Fruit fly (Drosophila melanogaster) whole organism, embryonic: ENCODE data around the gene gpp.
A peak's percentile ranks its signal among the peaks of the same experiment; 100 is the strongest.

Experiments used
- Asciz ChIP-seq: fragments of 200-800 bp; sonication (Bioruptor generic); optimal IDR thresholded peaks from 2 replicates; lab custom pipeline; 2017; ENCODE audit warnings: missing biosample characterization, mild to moderate bottlenecking, missing genetic modification characterization, missing genetic modification reagents
- Bdp1 ChIP-seq: fragments of 200-800 bp; sonication (Bioruptor generic); optimal IDR thresholded peaks from 3 replicates; lab custom pipeline; 2016; ENCODE audit warnings: missing biosample characterization, missing genetic modification characterization
- CG10543 ChIP-seq: fragments of 200-800 bp; sonication (Bioruptor generic); optimal IDR thresholded peaks from 3 replicates; lab custom pipeline; 2017; ENCODE audit warnings: missing biosample characterization, mild to moderate bottlenecking, missing genetic modification characterization, moderate library complexity
- CG10979 ChIP-seq: fragments of 200-800 bp; sonication (Bioruptor generic); optimal IDR thresholded peaks from 2 replicates; lab custom pipeline; 2018; ENCODE audit warnings: missing biosample characterization, mild to moderate bottlenecking, missing genetic modification characterization, moderate library complexity
- CG11504 ChIP-seq: fragments of 200-800 bp; sonication (Bioruptor generic); optimal IDR thresholded peaks from 3 replicates; lab custom pipeline; 2019; ENCODE audit warnings: missing biosample characterization, mild to moderate bottlenecking, missing genetic modification characterization, moderate library complexity
- CG12659 ChIP-seq: fragments of 200-800 bp; sonication (Bioruptor generic); optimal IDR thresholded peaks from 3 replicates; lab custom pipeline; 2017; ENCODE audit warnings: mild to moderate bottlenecking, missing biosample characterization, missing genetic modification reagents, missing genetic modification characterization
- CG1603 ChIP-seq: fragments of 200-800 bp; sonication (Bioruptor generic); optimal IDR thresholded peaks from 2 replicates; lab custom pipeline; 2019; ENCODE audit warnings: missing biosample characterization, mild to moderate bottlenecking, missing genetic modification characterization, moderate library complexity
- CG16813 ChIP-seq: fragments of 200-800 bp; sonication (Bioruptor generic); IDR thresholded peaks from 3 replicates; pipeline ENCODE4 v1.3.6; 2022; ENCODE audit warnings: missing biosample characterization, missing genetic modification characterization; ENCODE audit not compliant: partially characterized antibody
- CG17361 ChIP-seq: fragments of 200-800 bp; sonication (Bioruptor generic); IDR thresholded peaks from 3 replicates; pipeline ENCODE4 v1.3.6; 2022; ENCODE audit warnings: missing biosample characterization, missing genetic modification characterization
- CG18262 ChIP-seq: fragments of 200-800 bp; optimal IDR thresholded peaks from 3 replicates; lab custom pipeline; 2019; ENCODE audit warnings: missing biosample characterization, mild to moderate bottlenecking, missing genetic modification characterization, moderate library complexity
- CG2678 ChIP-seq: fragments of 200-800 bp; sonication (Bioruptor generic); optimal IDR thresholded peaks from 3 replicates; lab custom pipeline; 2019; ENCODE audit warnings: missing biosample characterization, mild to moderate bottlenecking, missing genetic modification characterization, moderate library complexity
- CG2712 ChIP-seq: fragments of 200-800 bp; optimal IDR thresholded peaks from 3 replicates; lab custom pipeline; 2019; ENCODE audit warnings: missing biosample characterization, mild to moderate bottlenecking, missing genetic modification characterization, moderate library complexity
- CG30403 ChIP-seq: fragments of 200-800 bp; sonication (Bioruptor generic); optimal IDR thresholded peaks from 3 replicates; lab custom pipeline; 2016; ENCODE audit warnings: missing biosample characterization, missing genetic modification characterization
- CG31441 ChIP-seq: fragments of 200-800 bp; sonication (Bioruptor generic); IDR thresholded peaks from 2 replicates; pipeline ENCODE4 v1.3.6; 2022; ENCODE audit warnings: missing biosample characterization, missing genetic modification characterization
- CG3281 ChIP-seq: fragments of 200-800 bp; sonication (Bioruptor generic); optimal IDR thresholded peaks from 3 replicates; lab custom pipeline; 2017; ENCODE audit warnings: missing biosample characterization, mild to moderate bottlenecking, missing genetic modification characterization
- CG8359 ChIP-seq: fragments of 200-800 bp; sonication (Bioruptor generic); optimal IDR thresholded peaks from 2 replicates; lab custom pipeline; 2017; ENCODE audit warnings: missing biosample characterization, mild to moderate bottlenecking, missing genetic modification characterization, borderline replicate concordance
- CG8388 ChIP-seq: fragments of 200-800 bp; sonication (Bioruptor generic); optimal IDR thresholded peaks from 2 replicates; lab custom pipeline; 2019; ENCODE audit warnings: missing biosample characterization, mild to moderate bottlenecking, missing genetic modification characterization, moderate library complexity
- CG9437 ChIP-seq: fragments of 200-800 bp; sonication (Bioruptor generic); optimal IDR thresholded peaks from 2 replicates; lab custom pipeline; 2018; ENCODE audit warnings: missing biosample characterization, mild to moderate bottlenecking, missing genetic modification characterization
- CoRest ChIP-seq: fragments of 200-800 bp; sonication (Bioruptor generic); optimal IDR thresholded peaks from 3 replicates; lab custom pipeline; 2018; ENCODE audit warnings: missing biosample characterization, mild to moderate bottlenecking, missing genetic modification characterization, moderate library complexity
- Drgx ChIP-seq: fragments of 200-800 bp; sonication (Bioruptor generic); IDR thresholded peaks from 2 replicates; pipeline ENCODE4 v1.3.6; 2022; ENCODE audit warnings: missing biosample characterization, missing genetic modification characterization
- Gug ChIP-seq: fragments of 200-800 bp; sonication (Bioruptor generic); IDR thresholded peaks from 4 replicates; pipeline ENCODE4 v1.3.6; 2022; ENCODE audit warnings: missing biosample characterization, missing genetic modification characterization
- HmgD ChIP-seq: fragments of 200-800 bp; sonication (Bioruptor generic); optimal IDR thresholded peaks from 3 replicates; lab custom pipeline; 2016; ENCODE audit warnings: missing biosample characterization, missing genetic modification characterization
- MESR4 ChIP-seq: fragments of 200-800 bp; sonication (Bioruptor generic); optimal IDR thresholded peaks from 2 replicates; lab custom pipeline; 2018; ENCODE audit warnings: missing biosample characterization, mild to moderate bottlenecking, missing genetic modification characterization, moderate library complexity
- Med ChIP-seq: fragments of 200-800 bp; sonication (Bioruptor generic); peaks from one replicate; lab custom pipeline; 2016; ENCODE audit warnings: missing biosample characterization, missing genetic modification characterization, mild to moderate bottlenecking, inconsistent platforms, moderate library complexity
- Oli ChIP-seq: fragments of 200-800 bp; sonication (Bioruptor generic); optimal IDR thresholded peaks from 2 replicates; lab custom pipeline; 2018; ENCODE audit warnings: missing biosample characterization, mild to moderate bottlenecking, missing genetic modification characterization, moderate library complexity
- Ptx1 ChIP-seq: fragments of 200-800 bp; sonication (Bioruptor generic); IDR thresholded peaks from 2 replicates; pipeline ENCODE4 v1.3.6; 2022; ENCODE audit warnings: missing biosample characterization, missing genetic modification characterization
- Sox100B ChIP-seq: fragments of 200-800 bp; sonication (Bioruptor generic); optimal IDR thresholded peaks from 3 replicates; lab custom pipeline; 2018; ENCODE audit warnings: missing biosample characterization, mild to moderate bottlenecking, missing genetic modification characterization
- Sox102F ChIP-seq: fragments of 200-800 bp; sonication (Bioruptor generic); optimal IDR thresholded peaks from 2 replicates; lab custom pipeline; 2018; ENCODE audit warnings: missing biosample characterization, mild to moderate bottlenecking, missing genetic modification characterization, moderate library complexity
- amos ChIP-seq: fragments of 200-800 bp; sonication (Bioruptor generic); IDR thresholded peaks from 2 replicates; pipeline ENCODE4 v1.3.6; 2022; ENCODE audit warnings: missing biosample characterization, missing genetic modification characterization; ENCODE audit not compliant: partially characterized antibody
- cas ChIP-seq: fragments of 200-800 bp; sonication (Bioruptor generic); IDR thresholded peaks from 2 replicates; pipeline ENCODE4 v1.3.6; 2022; ENCODE audit warnings: missing biosample characterization, missing genetic modification characterization
- caup ChIP-seq: fragments of 200-800 bp; sonication (Bioruptor generic); optimal IDR thresholded peaks from 3 replicates; lab custom pipeline; 2017; ENCODE audit warnings: missing biosample characterization, mild to moderate bottlenecking, missing genetic modification characterization, moderate library complexity; ENCODE audit not compliant: severe bottlenecking
- ci ChIP-seq: fragments of 200-800 bp; sonication (Bioruptor generic); IDR thresholded peaks from 3 replicates; pipeline ENCODE4 v1.3.6; 2022; ENCODE audit warnings: missing biosample characterization, missing genetic modification characterization
- corto ChIP-seq: fragments of 200-800 bp; sonication (Bioruptor generic); optimal IDR thresholded peaks from 2 replicates; lab custom pipeline; 2016; ENCODE audit warnings: missing biosample characterization, mild to moderate bottlenecking, missing genetic modification characterization, moderate library complexity
- disco-r ChIP-seq: fragments of 200-800 bp; sonication (Bioruptor generic); optimal IDR thresholded peaks from 2 replicates; lab custom pipeline; 2016; ENCODE audit warnings: missing biosample characterization, missing genetic modification characterization
- dmrt99B ChIP-seq: fragments of 200-800 bp; sonication (Bioruptor generic); optimal IDR thresholded peaks from 2 replicates; lab custom pipeline; 2018; ENCODE audit warnings: missing biosample characterization, mild to moderate bottlenecking, missing genetic modification characterization, moderate library complexity
- fd3F ChIP-seq: fragments of 200-800 bp; sonication (Bioruptor generic); optimal IDR thresholded peaks from 2 replicates; lab custom pipeline; 2018; ENCODE audit warnings: missing biosample characterization, mild to moderate bottlenecking, missing genetic modification characterization, moderate library complexity
- fd96Cb ChIP-seq: fragments of 200-800 bp; sonication (Bioruptor generic); optimal IDR thresholded peaks from 2 replicates; lab custom pipeline; 2018; ENCODE audit warnings: missing biosample characterization, mild to moderate bottlenecking, missing genetic modification characterization, moderate library complexity
- gem ChIP-seq: fragments of 200-800 bp; sonication (Bioruptor generic); optimal IDR thresholded peaks from 2 replicates; lab custom pipeline; 2019; ENCODE audit warnings: missing biosample characterization, mild to moderate bottlenecking, missing genetic modification characterization, moderate library complexity
- grau ChIP-seq: fragments of 200-800 bp; optimal IDR thresholded peaks from 3 replicates; lab custom pipeline; 2019; ENCODE audit warnings: missing biosample characterization, mild to moderate bottlenecking, missing genetic modification characterization, moderate library complexity
- kah ChIP-seq: fragments of 200-800 bp; sonication (Bioruptor generic); optimal IDR thresholded peaks from 2 replicates; lab custom pipeline; 2018; ENCODE audit warnings: missing biosample characterization, mild to moderate bottlenecking, missing genetic modification characterization
- lilli ChIP-seq: fragments of 200-800 bp; sonication (Bioruptor generic); optimal IDR thresholded peaks from 3 replicates; lab custom pipeline; 2016; ENCODE audit warnings: missing biosample characterization, missing genetic modification characterization
- nmo ChIP-seq: fragments of 200-800 bp; sonication (Bioruptor generic); optimal IDR thresholded peaks from 2 replicates; lab custom pipeline; 2018; ENCODE audit warnings: missing biosample characterization, mild to moderate bottlenecking, missing genetic modification characterization, moderate library complexity
- phol ChIP-seq: fragments of 200-800 bp; sonication (Bioruptor generic); optimal IDR thresholded peaks from 3 replicates; lab custom pipeline; 2018; ENCODE audit warnings: missing biosample characterization, mild to moderate bottlenecking, missing genetic modification characterization, moderate library complexity
- prd ChIP-seq, 3 experiments: fragments of >200 bp in 2 of 3; fragments of 200-800 bp in 1 of 3; sonication (Bioruptor generic) in 1 of 3; optimal IDR thresholded peaks in 2 of 3; IDR thresholded peaks in 1 of 3; 2 replicates in 2 of 3; 3 replicates in 1 of 3; pipeline versions ENCODE4 v1.3.6 to Lab custom; 2017 to 2022; ENCODE audit warnings: missing biosample characterization in 1 of 3, missing genetic modification characterization in 1 of 3
- row ChIP-seq: fragments of 200-800 bp; sonication (Bioruptor generic); IDR thresholded peaks from 3 replicates; pipeline ENCODE4 v1.3.6; 2022; ENCODE audit warnings: missing biosample characterization, missing genetic modification characterization
- sens ChIP-seq: fragments of 200-800 bp; sonication (Bioruptor generic); peaks from one replicate; lab custom pipeline; 2016; ENCODE audit warnings: missing biosample characterization, missing genetic modification characterization
- tio ChIP-seq: fragments of 200-800 bp; sonication (Bioruptor generic); optimal IDR thresholded peaks from 2 replicates; lab custom pipeline; 2017; ENCODE audit warnings: missing biosample characterization, missing genetic modification characterization, inconsistent platforms
- toy ChIP-seq: fragments of 200-800 bp; sonication (Bioruptor generic); IDR thresholded peaks from 2 replicates; pipeline ENCODE4 v1.3.6; 2022; ENCODE audit warnings: missing biosample characterization, missing genetic modification characterization
- tx ChIP-seq: fragments of 200-800 bp; sonication (Bioruptor generic); optimal IDR thresholded peaks from 2 replicates; lab custom pipeline; 2016; ENCODE audit warnings: missing biosample characterization, missing genetic modification characterization

gpp gene

dm6 chr3R:6481740-6482443, 75.2 kb downstream of the gpp start:
- TF ChIP-seq CoRest (tag; lab: Kevin White, UChicago) (peak; percentile 27), Asciz (GFP tag; lab: Kevin White, UChicago) (no peak), Sox100B (peak; percentile 47), CG11504 (peak; percentile 38), ci (GFP tag; lab: Robert Waterston, UW) (0 out of 3 replicates have a peak, but pooled peaks have one; percentile 45), phol (tag; lab: Kevin White, UChicago) (peak; percentile 10), nmo (GFP tag; lab: Kevin White, UChicago) (peak; percentile 18), MESR4 (GFP tag; lab: Kevin White, UChicago) (no peak), Drgx (GFP tag; lab: Robert Waterston, UW) (0 out of 2 replicates have a peak, but pooled peaks have one; percentile 32), kah (peak; percentile 65), CG12659 (GFP tag; lab: Kevin White, UChicago) (peak; percentile 5), fd3F (no peak), CG2712 (tag; lab: Kevin White, UChicago) (peak; percentile 19), fd96Cb (tag; lab: Kevin White, UChicago) (peak; percentile 13), lilli (GFP tag; lab: Kevin White, UChicago) (no peak), row (GFP tag; lab: Robert Waterston, UW) (peak; percentile 33; the same call in 1 of the 3 replicates), CG31441 (peak; percentile 32; the same call in 1 of the 2 replicates), toy (GFP tag; lab: Robert Waterston, UW) (no peak), Oli (tag; lab: Kevin White, UChicago) (peak; percentile 19), tio (GFP tag; lab: Kevin White, UChicago) (peak; percentile 13), sens (GFP tag; lab: Kevin White, UChicago) (peak; percentile 61), CG8388 (peak; percentile 86), CG2678 (tag; lab: Kevin White, UChicago) (peak; percentile 38), disco-r (GFP tag; lab: Kevin White, UChicago) (no peak), HmgD (GFP tag; lab: Kevin White, UChicago) (no peak), CG30403 (peak; percentile 7), CG9437 (peak; percentile 29), dmrt99B (tag; lab: Kevin White, UChicago) (peak; percentile 25), CG18262 (peak; percentile 51), CG3281 (no peak), cas (GFP tag; lab: Robert Waterston, UW) (no peak), gem (peak; percentile 31), grau (peak; percentile 8), prd (optimal IDR thresholded peaks at IDR 0.05; lab: Kevin White, UChicago) (no peak), prd (GFP tag; IDR thresholded peaks at IDR 0.05; lab: Robert Waterston, UW) (no peak), Gug (no peak), CG17361 (GFP tag; lab: Robert Waterston, UW) (peak; percentile 59; the same call in 2 of the 3 replicates), Sox102F (GFP tag; lab: Kevin White, UChicago) (peak; percentile 2)

DNA sequence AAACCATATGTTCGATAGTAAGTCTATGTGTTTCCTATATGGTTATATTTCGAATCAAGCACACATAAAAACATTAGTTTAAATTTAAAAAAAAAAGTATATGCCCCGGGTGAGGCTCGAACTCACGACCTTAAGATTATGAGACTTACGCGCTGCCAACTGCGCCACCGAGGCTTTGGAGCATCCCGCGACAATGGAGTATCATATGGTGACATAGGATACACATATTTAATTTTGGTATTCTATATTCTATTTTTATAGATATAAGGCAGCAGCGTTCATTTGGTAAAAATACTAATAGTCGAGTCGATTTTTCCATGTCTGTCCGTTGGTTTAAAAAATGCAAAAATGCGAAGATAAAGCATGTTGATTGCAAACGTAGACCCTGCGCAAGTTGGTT, 89.3 kb downstream of the gpp start:
- TF ChIP-seq CG1603 (no peak), Ptx1 (GFP tag; lab: Robert Waterston, UW) (no peak), fd3F (no peak), lilli (GFP tag; lab: Kevin White, UChicago) (no peak), CG8359 (GFP tag; lab: Kevin White, UChicago) (no peak), CG10543 (GFP tag; lab: Kevin White, UChicago) (no peak), CG10979 (tag; lab: Kevin White, UChicago) (no peak), amos (GFP tag; lab: Robert Waterston, UW) (peak; percentile 52; the same call in 1 of the 2 replicates), tx (GFP tag; lab: Kevin White, UChicago) (no peak), CG16813 (0 out of 3 replicates have a peak, but pooled peaks have one; percentile 35), Bdp1 (GFP tag; lab: Kevin White, UChicago) (peak; percentile 82), caup (GFP tag; lab: Kevin White, UChicago) (no peak), Med (GFP tag; lab: Kevin White, UChicago) (no peak), corto (GFP tag; lab: Kevin White, UChicago) (no peak)
